Fruit fly (Drosophila melanogaster) whole organism, embryonic: ENCODE measurements around the gene SKIP.
A peak's percentile ranks its signal among the peaks of the same experiment; 100 is the strongest.

Experiments used
- B-H2 ChIP-seq: fragments of 200-800 bp; sonication (Bioruptor generic); optimal IDR thresholded peaks from 2 replicates; lab custom pipeline; 2018; ENCODE audit warnings: missing biosample characterization, mild to moderate bottlenecking, missing genetic modification characterization
- BEAF-32 ChIP-seq: fragments of 200-800 bp; sonication (Bioruptor generic); optimal IDR thresholded peaks from 3 replicates; lab custom pipeline; 2017; ENCODE audit warnings: missing biosample characterization, missing genetic modification characterization, mild to moderate bottlenecking, moderate library complexity, missing genetic modification reagents
- CG10147 ChIP-seq: fragments of 200-800 bp; sonication (Bioruptor generic); optimal IDR thresholded peaks from 2 replicates; lab custom pipeline; 2019; ENCODE audit warnings: missing biosample characterization, mild to moderate bottlenecking, missing genetic modification characterization, moderate library complexity
- CG12104 ChIP-seq: fragments of 200-800 bp; sonication (Bioruptor generic); optimal IDR thresholded peaks from 3 replicates; lab custom pipeline; 2016; ENCODE audit warnings: missing biosample characterization, missing genetic modification characterization
- CG12659 ChIP-seq: fragments of 200-800 bp; sonication (Bioruptor generic); optimal IDR thresholded peaks from 3 replicates; lab custom pipeline; 2017; ENCODE audit warnings: mild to moderate bottlenecking, missing biosample characterization, missing genetic modification reagents, missing genetic modification characterization
- CG14965 ChIP-seq: fragments of 200-800 bp; sonication (Bioruptor generic); optimal IDR thresholded peaks from 2 replicates; lab custom pipeline; 2016; ENCODE audit warnings: missing biosample characterization, missing genetic modification characterization, borderline replicate concordance
- CG15479 ChIP-seq: fragments of 200-800 bp; sonication (Bioruptor generic); optimal IDR thresholded peaks from 3 replicates; lab custom pipeline; 2019; ENCODE audit warnings: missing biosample characterization, mild to moderate bottlenecking, missing genetic modification characterization, moderate library complexity
- CG16779 ChIP-seq: fragments of 200-800 bp; sonication (Bioruptor generic); IDR thresholded peaks from 2 replicates; pipeline ENCODE4 v1.3.6; 2022; ENCODE audit warnings: missing biosample characterization, missing genetic modification characterization
- CG2120 ChIP-seq: fragments of 200-800 bp; sonication (Bioruptor generic); optimal IDR thresholded peaks from 3 replicates; lab custom pipeline; 2016; ENCODE audit warnings: missing biosample characterization, missing genetic modification characterization
- CG32767 ChIP-seq: fragments of 200-800 bp; sonication (Bioruptor generic); IDR thresholded peaks from 2 replicates; pipeline ENCODE4 v1.3.6; 2022; ENCODE audit warnings: missing biosample characterization, missing genetic modification characterization
- CG33557 ChIP-seq: fragments of 200-800 bp; sonication (Bioruptor generic); optimal IDR thresholded peaks from 2 replicates; lab custom pipeline; 2019; ENCODE audit warnings: missing biosample characterization, mild to moderate bottlenecking, missing genetic modification characterization, moderate library complexity
- CG4404 ChIP-seq: fragments of 200-800 bp; sonication (Bioruptor generic); IDR thresholded peaks from 2 replicates; pipeline ENCODE4 v1.3.6; 2022; ENCODE audit warnings: missing biosample characterization, missing genetic modification characterization
- CG6254 ChIP-seq: fragments of 200-800 bp; sonication (Bioruptor generic); optimal IDR thresholded peaks from 3 replicates; lab custom pipeline; 2017; ENCODE audit warnings: mild to moderate bottlenecking, missing biosample characterization, missing genetic modification reagents, missing genetic modification characterization
- CG6654 ChIP-seq: fragments of 200-800 bp; sonication (Bioruptor generic); optimal IDR thresholded peaks from 2 replicates; lab custom pipeline; 2017; ENCODE audit warnings: missing biosample characterization, mild to moderate bottlenecking, missing genetic modification characterization
- CG6854 ChIP-seq: fragments of 200-800 bp; sonication (Bioruptor generic); optimal IDR thresholded peaks from 3 replicates; lab custom pipeline; 2017; ENCODE audit warnings: missing biosample characterization, mild to moderate bottlenecking, missing genetic modification characterization
- CG7786 ChIP-seq: fragments of 200-800 bp; sonication (Bioruptor generic); optimal IDR thresholded peaks from 2 replicates; lab custom pipeline; 2016; ENCODE audit warnings: missing biosample characterization, missing genetic modification characterization
- CG7963 ChIP-seq: fragments of 200-800 bp; sonication (Bioruptor generic); IDR thresholded peaks from 3 replicates; pipeline ENCODE4 v1.3.6; 2022; ENCODE audit warnings: missing biosample characterization, missing genetic modification characterization; ENCODE audit not compliant: partially characterized antibody
- CG8290 ChIP-seq, 3 experiments: fragments of 200-800 bp; sonication (Bioruptor generic); optimal IDR thresholded peaks; 2 replicates each; lab custom pipeline; 2016 to 2019; ENCODE audit warnings: missing biosample characterization in 3 of 3, missing genetic modification characterization in 3 of 3, mild to moderate bottlenecking in 2 of 3, moderate library complexity in 1 of 3
- CG9215 ChIP-seq: fragments of 200-800 bp; sonication (Bioruptor generic); IDR thresholded peaks from 2 replicates; pipeline ENCODE4 v1.3.6; 2022; ENCODE audit warnings: missing biosample characterization, missing genetic modification characterization
- CG9797 ChIP-seq: fragments of 200-800 bp; sonication (Bioruptor generic); optimal IDR thresholded peaks from 3 replicates; lab custom pipeline; 2018; ENCODE audit warnings: missing biosample characterization, mild to moderate bottlenecking, missing genetic modification characterization
- CG9817 ChIP-seq: fragments of 200-800 bp; sonication (Bioruptor generic); optimal IDR thresholded peaks from 2 replicates; lab custom pipeline; 2018; ENCODE audit warnings: missing biosample characterization, mild to moderate bottlenecking, missing genetic modification characterization, moderate library complexity
- Dip3 ChIP-seq: fragments of 200-800 bp; sonication (Bioruptor generic); optimal IDR thresholded peaks from 3 replicates; lab custom pipeline; 2016; ENCODE audit warnings: missing biosample characterization, missing genetic modification characterization
- E2f2 ChIP-seq: fragments of 200-800 bp; sonication (Bioruptor generic); IDR thresholded peaks from 2 replicates; pipeline ENCODE4 v1.3.6; 2022; ENCODE audit warnings: missing biosample characterization, missing genetic modification characterization
- Elba2 ChIP-seq: fragments of 200-800 bp; sonication (Bioruptor generic); optimal IDR thresholded peaks from 3 replicates; lab custom pipeline; 2016; ENCODE audit warnings: missing biosample characterization, missing genetic modification characterization
- GATAe ChIP-seq: fragments of 200-800 bp; sonication (Bioruptor generic); conservative IDR thresholded peaks from 2 replicates; pipeline ENCODE4 v1.3.6; 2022; ENCODE audit warnings: missing biosample characterization, missing genetic modification characterization
- HLH54F ChIP-seq: fragments of 200-800 bp; sonication (Bioruptor generic); optimal IDR thresholded peaks from 3 replicates; lab custom pipeline; 2016; ENCODE audit warnings: missing biosample characterization, missing genetic modification characterization
- Kr ChIP-seq: fragments of 200-800 bp; sonication (Bioruptor generic); optimal IDR thresholded peaks from 2 replicates; lab custom pipeline; 2017; ENCODE audit warnings: missing biosample characterization, mild to moderate bottlenecking, missing genetic modification characterization
- MTF-1 ChIP-seq: fragments of 200-800 bp; sonication (Bioruptor generic); optimal IDR thresholded peaks from 2 replicates; lab custom pipeline; 2018; ENCODE audit warnings: missing biosample characterization, mild to moderate bottlenecking, missing genetic modification characterization, borderline replicate concordance
- NC2α ChIP-seq: fragments of 200-800 bp; sonication (Bioruptor generic); optimal IDR thresholded peaks from 2 replicates; lab custom pipeline; 2016; ENCODE audit warnings: missing biosample characterization, missing genetic modification characterization
- Poxn ChIP-seq: fragments of 200-800 bp; sonication (Bioruptor generic); IDR thresholded peaks from 2 replicates; pipeline ENCODE4 v1.3.6; 2022; ENCODE audit warnings: missing biosample characterization, missing genetic modification characterization
- Six4 ChIP-seq: fragments of 200-800 bp; sonication (Bioruptor generic); optimal IDR thresholded peaks from 2 replicates; lab custom pipeline; 2016; ENCODE audit warnings: missing biosample characterization, missing genetic modification characterization
- Sox100B ChIP-seq: fragments of 200-800 bp; sonication (Bioruptor generic); optimal IDR thresholded peaks from 3 replicates; lab custom pipeline; 2018; ENCODE audit warnings: missing biosample characterization, mild to moderate bottlenecking, missing genetic modification characterization
- ap ChIP-seq: fragments of 200-800 bp; sonication (Bioruptor generic); IDR thresholded peaks from 2 replicates; pipeline ENCODE4 v1.3.6; 2022; ENCODE audit warnings: missing biosample characterization, missing genetic modification characterization
- ase ChIP-seq: fragments of 200-800 bp; sonication (Bioruptor generic); IDR thresholded peaks from 3 replicates; pipeline ENCODE4 v1.3.6; 2022; ENCODE audit warnings: missing biosample characterization, missing genetic modification characterization
- ash1 ChIP-seq: fragments of 200-800 bp; sonication (Bioruptor generic); optimal IDR thresholded peaks from 2 replicates; lab custom pipeline; 2018; ENCODE audit warnings: missing biosample characterization, mild to moderate bottlenecking, missing genetic modification characterization
- az2 ChIP-seq: fragments of 200-800 bp; sonication (Bioruptor generic); optimal IDR thresholded peaks from 3 replicates; lab custom pipeline; 2016; ENCODE audit warnings: missing biosample characterization, missing genetic modification characterization
- chn ChIP-seq: fragments of 200-800 bp; sonication (Bioruptor generic); optimal IDR thresholded peaks from 2 replicates; lab custom pipeline; 2016; ENCODE audit warnings: missing biosample characterization, missing genetic modification characterization
- crol ChIP-seq: fragments of 200-800 bp; sonication (Bioruptor generic); IDR thresholded peaks from 2 replicates; pipeline ENCODE4 v1.3.6; 2022; ENCODE audit warnings: missing biosample characterization, missing genetic modification characterization
- crp ChIP-seq, 2 experiments: fragments of 200-800 bp; sonication (Bioruptor generic); optimal IDR thresholded peaks; 2 replicates in 1 of 2; 3 replicates in 1 of 2; lab custom pipeline; 2017; ENCODE audit warnings: missing biosample characterization in 2 of 2, missing genetic modification characterization in 2 of 2, mild to moderate bottlenecking in 1 of 2, moderate library complexity in 1 of 2
- org-1 ChIP-seq: fragments of 200-800 bp; sonication (Bioruptor generic); optimal IDR thresholded peaks from 2 replicates; lab custom pipeline; 2017; ENCODE audit warnings: missing biosample characterization, missing genetic modification characterization
- pan ChIP-seq, 4 experiments: fragments of >200 bp in 3 of 4; fragments of 200-800 bp in 1 of 4; sonication (Bioruptor generic) in 1 of 4; optimal IDR thresholded peaks in 3 of 4; IDR thresholded peaks in 1 of 4; 2 replicates each; pipeline versions ENCODE4 v1.3.6 to Lab custom; 2017 to 2022; ENCODE audit warnings: missing biosample characterization in 2 of 4, missing genetic modification characterization in 2 of 4, mixed read lengths in 1 of 4
- ranshi ChIP-seq: fragments of 200-800 bp; sonication (Bioruptor generic); IDR thresholded peaks from 2 replicates; pipeline ENCODE4 v1.3.6; 2022; ENCODE audit warnings: missing biosample characterization, missing genetic modification characterization
- run ChIP-seq: fragments of 200-800 bp; sonication (Bioruptor generic); optimal IDR thresholded peaks from 3 replicates; lab custom pipeline; 2018; ENCODE audit warnings: missing biosample characterization, mild to moderate bottlenecking, missing genetic modification characterization
- sens ChIP-seq: fragments of 200-800 bp; sonication (Bioruptor generic); peaks from one replicate; lab custom pipeline; 2016; ENCODE audit warnings: missing biosample characterization, missing genetic modification characterization
- tin ChIP-seq: fragments of 200-800 bp; sonication (Bioruptor generic); optimal IDR thresholded peaks from 3 replicates; lab custom pipeline; 2016; ENCODE audit warnings: missing biosample characterization, missing genetic modification characterization
- tna ChIP-seq: fragments of 200-800 bp; sonication (Bioruptor generic); IDR thresholded peaks from 2 replicates; pipeline ENCODE4 v1.3.6; 2022; ENCODE audit warnings: missing biosample characterization, missing genetic modification characterization; ENCODE audit not compliant: partially characterized antibody
- tup ChIP-seq: fragments of 200-800 bp; sonication (Bioruptor generic); optimal IDR thresholded peaks from 2 replicates; lab custom pipeline; 2016; ENCODE audit warnings: missing biosample characterization, mild to moderate bottlenecking, missing genetic modification characterization, moderate library complexity
- unpg ChIP-seq: fragments of 200-800 bp; sonication (Bioruptor generic); optimal IDR thresholded peaks from 3 replicates; lab custom pipeline; 2018; ENCODE audit warnings: missing biosample characterization, mild to moderate bottlenecking, missing genetic modification characterization, moderate library complexity
- vvl ChIP-seq: fragments of 200-800 bp; sonication (Bioruptor generic); IDR thresholded peaks from 2 replicates; pipeline ENCODE4 v1.3.6; 2022; ENCODE audit warnings: missing biosample characterization, missing genetic modification characterization
- wor ChIP-seq: fragments of 200-800 bp; sonication (Bioruptor generic); IDR thresholded peaks from 2 replicates; pipeline ENCODE4 v1.3.6; 2022; ENCODE audit warnings: missing biosample characterization, missing genetic modification characterization

SKIP gene

DNA sequence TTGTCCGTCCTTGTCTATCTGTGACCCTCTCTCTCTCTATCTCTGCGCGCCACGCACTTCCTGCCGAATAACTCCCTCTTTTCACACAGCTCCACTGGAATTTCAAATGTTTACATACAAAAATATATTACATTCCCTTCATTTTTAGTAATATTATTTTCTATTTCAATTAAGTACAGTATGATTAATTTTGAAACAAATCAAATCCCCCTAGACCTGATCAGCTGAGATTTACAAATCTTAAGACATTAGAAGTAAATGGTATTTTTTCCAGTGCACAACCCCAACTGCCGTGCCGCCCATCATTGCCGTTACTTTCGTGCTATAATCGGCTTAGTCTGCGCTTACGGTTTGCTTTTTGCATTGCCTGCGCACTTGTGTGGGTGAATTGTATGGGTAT, 25.3 kb upstream of the SKIP start (continued):
- TF ChIP-seq HLH54F (peak; percentile 2), chn (GFP tag; lab: Kevin White, UChicago) (no peak), Six4 (GFP tag; lab: Kevin White, UChicago) (peak; percentile 8), Poxn (GFP tag; lab: Robert Waterston, UW) (0 out of 2 replicates have a peak, but pooled peaks have one; percentile 23), GATAe (GFP tag; lab: Robert Waterston, UW) (no peak), tin (GFP tag; lab: Kevin White, UChicago) (peak; percentile 36), ash1 (no peak), CG7963 (GFP tag; lab: Robert Waterston, UW) (no peak), CG6654 (GFP tag; lab: Kevin White, UChicago) (peak; percentile 5), ap (GFP tag; lab: Robert Waterston, UW) (no peak), sens (GFP tag; lab: Kevin White, UChicago) (peak; percentile 62), E2f2 (GFP tag; lab: Robert Waterston, UW) (no peak), MTF-1 (GFP tag; lab: Kevin White, UChicago) (no peak), Dip3 (GFP tag; lab: Kevin White, UChicago) (no peak), B-H2 (no peak), CG9797 (GFP tag; lab: Kevin White, UChicago) (no peak), NC2α (no peak), CG12104 (no peak), CG6254 (GFP tag; lab: Kevin White, UChicago) (no peak), run (no peak), Sox100B (GFP tag; lab: Kevin White, UChicago) (peak; percentile 38), CG32767 (GFP tag; lab: Robert Waterston, UW) (no peak), CG10147 (GFP tag; lab: Kevin White, UChicago) (no peak), CG2120 (peak; percentile 67), CG33557 (GFP tag; lab: Kevin White, UChicago) (no peak), CG9215 (GFP tag; lab: Robert Waterston, UW) (no peak), ase (peak; percentile 31; the same call in 1 of the 3 replicates), CG15479 (no peak), crp (GFP tag; optimal IDR thresholded peaks at IDR 0.05; lab: Kevin White, UChicago) (no peak), ranshi (GFP tag; lab: Robert Waterston, UW) (peak; percentile 44; the same call in 1 of the 2 replicates), tup (GFP tag; lab: Kevin White, UChicago) (no peak), vvl (no peak; the same call in 1 of the 2 replicates), CG12659 (peak; percentile 37), CG14965 (no peak), tna (GFP tag; lab: Robert Waterston, UW) (no peak), org-1 (peak; percentile 36), CG7786 (GFP tag; lab: Kevin White, UChicago) (no peak), wor (no peak), pan (optimal IDR thresholded peaks at IDR 0.05; lab: Kevin White, UChicago) (no peak), pan (GFP tag; optimal IDR thresholded peaks at IDR 0.05 in 1 of 2, IDR thresholded peaks at IDR 0.05 in 1 of 2) (peak in 1 of 2 experiments; percentile 68), az2 (no peak), CG8290 (GFP tag; optimal IDR thresholded peaks at IDR 0.05; lab: Kevin White, UChicago) (no peak), CG8290 (tag; optimal IDR thresholded peaks at IDR 0.05; lab: Kevin White, UChicago) (no peak), CG4404 (no peak), BEAF-32 (GFP tag; lab: Kevin White, UChicago) (no peak), CG16779 (GFP tag; lab: Robert Waterston, UW) (no peak), Elba2 (GFP tag; lab: Kevin White, UChicago) (no peak), unpg (no peak), CG9817 (tag; lab: Kevin White, UChicago) (peak; percentile 30), Kr (GFP tag; lab: Kevin White, UChicago) (no peak), CG6854 (GFP tag; lab: Kevin White, UChicago) (peak; percentile 55), crol (GFP tag; lab: Robert Waterston, UW) (no peak)
